Fruit fly (Drosophila melanogaster) whole organism, adult: ENCODE data around the gene CG45690.

ENCODE experiments used
- CG11617 ChIP-seq: fragments of 200-800 bp; sonication (Bioruptor generic); optimal IDR thresholded peaks from 2 replicates; lab custom pipeline; 2017; ENCODE audit warnings: mild to moderate bottlenecking, missing biosample characterization, missing genetic modification reagents, missing genetic modification characterization
- CG12768 ChIP-seq: fragments of 200-800 bp; sonication (Bioruptor generic); optimal IDR thresholded peaks from 2 replicates; lab custom pipeline; 2017; ENCODE audit warnings: missing biosample characterization, missing genetic modification characterization, mild to moderate bottlenecking, moderate library complexity, missing genetic modification reagents
- CG14711 ChIP-seq: fragments of 200-800 bp; sonication (Bioruptor generic); optimal IDR thresholded peaks from 2 replicates; lab custom pipeline; 2018; ENCODE audit warnings: missing biosample characterization, mild to moderate bottlenecking, missing genetic modification characterization, moderate library complexity
- CG1620 ChIP-seq: fragments of 200-800 bp; sonication (Bioruptor generic); optimal IDR thresholded peaks from 2 replicates; lab custom pipeline; 2016; ENCODE audit warnings: missing biosample characterization, missing genetic modification characterization
- CG33017 ChIP-seq: fragments of 200-800 bp; sonication (Bioruptor generic); optimal IDR thresholded peaks from 2 replicates; lab custom pipeline; 2018; ENCODE audit warnings: missing biosample characterization, mild to moderate bottlenecking, missing genetic modification characterization, moderate library complexity
- CG5204 ChIP-seq: fragments of 200-800 bp; sonication (Bioruptor generic); optimal IDR thresholded peaks from 2 replicates; lab custom pipeline; 2016; ENCODE audit warnings: missing biosample characterization, missing genetic modification characterization
- CG7045 ChIP-seq: fragments of 200-800 bp; sonication (Bioruptor generic); optimal IDR thresholded peaks from 2 replicates; lab custom pipeline; 2017; ENCODE audit warnings: missing biosample characterization, mild to moderate bottlenecking, missing genetic modification characterization
- CG7101 ChIP-seq: fragments of 200-800 bp; sonication (Bioruptor generic); optimal IDR thresholded peaks from 2 replicates; lab custom pipeline; 2018; ENCODE audit warnings: missing biosample characterization, mild to moderate bottlenecking, missing genetic modification characterization, moderate library complexity
- Clk ChIP-seq: fragments of 200-800 bp; sonication (Bioruptor generic); optimal IDR thresholded peaks from 2 replicates; lab custom pipeline; 2017; ENCODE audit warnings: missing biosample characterization, missing genetic modification characterization
- Crg-1 ChIP-seq: fragments of 200-800 bp; sonication (Bioruptor generic); optimal IDR thresholded peaks from 2 replicates; lab custom pipeline; 2016; ENCODE audit warnings: missing biosample characterization, missing genetic modification characterization
- Hr96 ChIP-seq: fragments of 200-800 bp; sonication (Bioruptor generic); optimal IDR thresholded peaks from 2 replicates; lab custom pipeline; 2016; ENCODE audit warnings: missing biosample characterization, missing genetic modification characterization
- Mnt ChIP-seq: fragments of 200-800 bp; sonication (Bioruptor generic); optimal IDR thresholded peaks from 2 replicates; lab custom pipeline; 2016; ENCODE audit warnings: missing biosample characterization, mild to moderate bottlenecking, missing genetic modification characterization
- bab1 ChIP-seq: fragments of 200-800 bp; sonication (Bioruptor generic); optimal IDR thresholded peaks from 3 replicates; lab custom pipeline; 2019; ENCODE audit warnings: missing biosample characterization, mild to moderate bottlenecking, missing genetic modification characterization, moderate library complexity
- cic ChIP-seq: fragments of 200-800 bp; sonication (Bioruptor generic); optimal IDR thresholded peaks from 2 replicates; lab custom pipeline; 2017; ENCODE audit warnings: missing biosample characterization, mild to moderate bottlenecking, missing genetic modification characterization, moderate library complexity
- cnc ChIP-seq, 2 experiments: fragments of >200 bp; optimal IDR thresholded peaks; 2 replicates each; lab custom pipeline; 2017
- kay ChIP-seq: fragments of 200-800 bp; sonication (Bioruptor generic); peaks from one replicate; lab custom pipeline; 2016; ENCODE audit warnings: missing biosample characterization, missing genetic modification characterization, borderline replicate concordance
- ovo ChIP-seq: fragments of 200-800 bp; sonication (Bioruptor generic); optimal IDR thresholded peaks from 2 replicates; lab custom pipeline; 2016; ENCODE audit warnings: missing biosample characterization, missing genetic modification characterization
- pad ChIP-seq: fragments of 200-800 bp; sonication (Bioruptor generic); optimal IDR thresholded peaks from 3 replicates; lab custom pipeline; 2017; ENCODE audit warnings: missing biosample characterization, missing genetic modification characterization, mild to moderate bottlenecking, moderate library complexity, missing genetic modification reagents
- tj ChIP-seq: fragments of 200-800 bp; sonication (Bioruptor generic); optimal IDR thresholded peaks from 3 replicates; lab custom pipeline; 2017; ENCODE audit warnings: missing biosample characterization, mild to moderate bottlenecking, missing genetic modification characterization, moderate library complexity
- toe ChIP-seq: fragments of 200-800 bp; sonication (Bioruptor generic); optimal IDR thresholded peaks from 2 replicates; lab custom pipeline; 2016; ENCODE audit warnings: missing biosample characterization, missing genetic modification characterization

CG45690 gene

dm6 chr2L:10687794-10688185 lies 29.7 kb downstream of the CG45690 start:
- TF ChIP-seq CG12768 (GFP tag; lab: Kevin White, UChicago): no peak
- no peak for TF ChIP-seq tj
- TF ChIP-seq Clk (GFP tag; lab: Kevin White, UChicago): no peak
- TF ChIP-seq CG11617 (GFP tag; lab: Kevin White, UChicago): no peak
- no peak for TF ChIP-seq CG14711 (tag; lab: Kevin White, UChicago)
- no peak for TF ChIP-seq toe (GFP tag; lab: Kevin White, UChicago)
- TF ChIP-seq Hr96 (GFP tag; lab: Kevin White, UChicago): no peak
- TF ChIP-seq kay (GFP tag; lab: Kevin White, UChicago): no peak
- TF ChIP-seq Crg-1 (GFP tag; lab: Kevin White, UChicago): no peak
- no peak for TF ChIP-seq ovo
- TF ChIP-seq CG1620: no peak

dm6 chr2L:10688764-10689163 lies 30.7 kb downstream of the CG45690 start:
- TF ChIP-seq Mnt (GFP tag; lab: Kevin White, UChicago): no peak
- TF ChIP-seq kay (GFP tag; lab: Kevin White, UChicago): no peak
- TF ChIP-seq Hr96 (GFP tag; lab: Kevin White, UChicago): no peak
- TF ChIP-seq CG7101: no peak
- TF ChIP-seq CG33017 (tag; lab: Kevin White, UChicago): no peak
- no peak for TF ChIP-seq Clk (GFP tag; lab: Kevin White, UChicago)
- TF ChIP-seq tj: no peak
- no peak for TF ChIP-seq CG5204 (GFP tag; lab: Kevin White, UChicago)
- TF ChIP-seq CG7045 (GFP tag; lab: Kevin White, UChicago): no peak
- no peak for TF ChIP-seq Crg-1 (GFP tag; lab: Kevin White, UChicago)
- TF ChIP-seq ovo: no peak
- TF ChIP-seq cnc (optimal IDR thresholded peaks at IDR 0.05; lab: Kevin White, UChicago): no peak
- TF ChIP-seq CG12768 (GFP tag; lab: Kevin White, UChicago): no peak
- no peak for TF ChIP-seq CG14711 (tag; lab: Kevin White, UChicago)
- TF ChIP-seq bab1 (GFP tag; lab: Kevin White, UChicago): no peak
- no peak for TF ChIP-seq cic (GFP tag; lab: Kevin White, UChicago)
- no peak for TF ChIP-seq toe (GFP tag; lab: Kevin White, UChicago)

- TF ChIP-seq Clk (GFP tag; lab: Kevin White, UChicago) (no peak), CG11617 (GFP tag; lab: Kevin White, UChicago) (no peak), toe (GFP tag; lab: Kevin White, UChicago) (no peak), Hr96 (GFP tag; lab: Kevin White, UChicago) (no peak), ovo (no peak), Crg-1 (GFP tag; lab: Kevin White, UChicago) (no peak), CG33017 (tag; lab: Kevin White, UChicago) (no peak), tj (no peak), CG5204 (GFP tag; lab: Kevin White, UChicago) (no peak), kay (GFP tag; lab: Kevin White, UChicago) (no peak), CG14711 (tag; lab: Kevin White, UChicago) (no peak), CG7045 (GFP tag; lab: Kevin White, UChicago) (no peak), CG1620 (no peak), CG12768 (GFP tag; lab: Kevin White, UChicago) (no peak), bab1 (GFP tag; lab: Kevin White, UChicago) (no peak), pad (GFP tag; lab: Kevin White, UChicago) (no peak), cnc (optimal IDR thresholded peaks at IDR 0.05; lab: Kevin White, UChicago) (no peak), Mnt (GFP tag; lab: Kevin White, UChicago) (no peak), CG7101 (no peak)
Observed at dm6 chr2L:10689221-10690034, 31.3 kb downstream of the CG45690 start, which contains the start of gene CG7294. CG7294 (minus strand) TSS chr2L:10689271.

- TF ChIP-seq CG33017 (tag; lab: Kevin White, UChicago) (no peak), ovo (no peak), tj (no peak), CG14711 (tag; lab: Kevin White, UChicago) (no peak), CG1620 (no peak), CG11617 (GFP tag; lab: Kevin White, UChicago) (no peak), bab1 (GFP tag; lab: Kevin White, UChicago) (no peak), CG7101 (no peak)
Observed at dm6 chr2L:10693018-10693417, 34.9 kb downstream of the CG45690 start.

dm6 chr2L:10694053-10694618 lies 36.1 kb downstream of the CG45690 start, which contains the start of gene CG17108:
CG17108 (minus strand) TSS chr2L:10694103.
- TF ChIP-seq CG33017 (tag; lab: Kevin White, UChicago) (peak; percentile 78), CG14711 (tag; lab: Kevin White, UChicago) (peak; percentile 38), Clk (GFP tag; lab: Kevin White, UChicago) (no peak), kay (GFP tag; lab: Kevin White, UChicago) (peak; percentile 75), CG1620 (no peak), CG7101 (peak; percentile 17), cic (GFP tag; lab: Kevin White, UChicago) (no peak)

- TF ChIP-seq CG1620: no peak
- no peak for TF ChIP-seq CG11617 (GFP tag; lab: Kevin White, UChicago)
- TF ChIP-seq kay (GFP tag; lab: Kevin White, UChicago): no peak
- no peak for TF ChIP-seq cnc (optimal IDR thresholded peaks at IDR 0.05; lab: Kevin White, UChicago)
- no peak for TF ChIP-seq Clk (GFP tag; lab: Kevin White, UChicago)
- no peak for TF ChIP-seq ovo
- no peak for TF ChIP-seq cic (GFP tag; lab: Kevin White, UChicago)
- TF ChIP-seq tj: no peak
- TF ChIP-seq CG14711 (tag; lab: Kevin White, UChicago): no peak
- no peak for TF ChIP-seq CG12768 (GFP tag; lab: Kevin White, UChicago)
- TF ChIP-seq Mnt (GFP tag; lab: Kevin White, UChicago): no peak
- no peak for TF ChIP-seq CG33017 (tag; lab: Kevin White, UChicago)
- TF ChIP-seq toe (GFP tag; lab: Kevin White, UChicago): no peak
- TF ChIP-seq Hr96 (GFP tag; lab: Kevin White, UChicago): no peak
- no peak for TF ChIP-seq Crg-1 (GFP tag; lab: Kevin White, UChicago)
- TF ChIP-seq pad (GFP tag; lab: Kevin White, UChicago): no peak
- TF ChIP-seq CG7101: no peak
- no peak for TF ChIP-seq bab1 (GFP tag; lab: Kevin White, UChicago)
Observed at dm6 chr2L:10697992-10698391, 39.9 kb downstream of the CG45690 start, which contains the start of gene CG7300. CG7300 (minus strand) TSS chr2L:10698043.
